Fruit fly (Drosophila melanogaster): ENCODE results near the gene CG15042.
A peak's percentile ranks its signal among the peaks of the same experiment; 100 is the strongest.

Gene CG15042

dm6 chrX:18479307-18480134, 48.5 kb downstream of the CG15042 start, which contains the start of gene CG32547 (continued):
- no peak for TF ChIP-seq Nf-YA (GFP tag; IDR thresholded peaks at IDR 0.05)
- no peak for TF ChIP-seq Antp (GFP tag; optimal IDR thresholded peaks at IDR 0.05)
- TF ChIP-seq row (GFP tag; IDR thresholded peaks at IDR 0.05): peak; percentile 77
- peak; percentile 33; the same call in 1 of the 2 replicates for TF ChIP-seq unc-4 (GFP tag; IDR thresholded peaks at IDR 0.05; ENCODE audit: partially characterized antibody)
- TF ChIP-seq CG7928 (GFP tag; optimal IDR thresholded peaks at IDR 0.05): peak; percentile 90
- no peak for TF ChIP-seq CG15011 (GFP tag; optimal IDR thresholded peaks at IDR 0.05)
- TF ChIP-seq CG9215 (GFP tag; IDR thresholded peaks at IDR 0.05): peak; percentile 92
- TF ChIP-seq Med (GFP tag): peak; percentile 58
- TF ChIP-seq Xbp1 (GFP tag; optimal IDR thresholded peaks at IDR 0.05): peak; percentile 18
- peak; percentile 28; the same call in 1 of the 2 replicates for TF ChIP-seq CG32532 (GFP tag; IDR thresholded peaks at IDR 0.05)
- TF ChIP-seq Dref (GFP tag; IDR thresholded peaks at IDR 0.05): peak; percentile 17; the same call in 1 of the 2 replicates
- TF ChIP-seq CG11504 (tag; optimal IDR thresholded peaks at IDR 0.05): peak; percentile 21
- TF ChIP-seq CG10959 (GFP tag; IDR thresholded peaks at IDR 0.05): 0 out of 2 replicates have a peak, but pooled peaks have one; percentile 10
- peak; percentile 30 for TF ChIP-seq CG15514 (GFP tag; optimal IDR thresholded peaks at IDR 0.05)
- TF ChIP-seq dmrt99B (tag; optimal IDR thresholded peaks at IDR 0.05): peak; percentile 26
- no peak for TF ChIP-seq Six4 (GFP tag; optimal IDR thresholded peaks at IDR 0.05)
- TF ChIP-seq knrl (GFP tag; IDR thresholded peaks at IDR 0.05; ENCODE audit: partially characterized antibody): no peak
- TF ChIP-seq CG18599 (GFP tag; optimal IDR thresholded peaks at IDR 0.05): peak; percentile 11
- peak; percentile 4 for TF ChIP-seq lbe (GFP tag; optimal IDR thresholded peaks at IDR 0.05)
- TF ChIP-seq Nf-YC (tag; optimal IDR thresholded peaks at IDR 0.05): peak; percentile 8
- peak; percentile 10 for TF ChIP-seq CG3281 (GFP tag; optimal IDR thresholded peaks at IDR 0.05)
- TF ChIP-seq Deaf1 (tag; optimal IDR thresholded peaks at IDR 0.05): peak; percentile 66
- peak; percentile 67 for TF ChIP-seq crol (GFP tag; IDR thresholded peaks at IDR 0.05)
- peak; percentile 36 for TF ChIP-seq scrt (GFP tag; optimal IDR thresholded peaks at IDR 0.05)
- no peak for TF ChIP-seq NK7.1 (GFP tag; optimal IDR thresholded peaks at IDR 0.05)
- no peak for TF ChIP-seq Sox100B (GFP tag; optimal IDR thresholded peaks at IDR 0.05)
- peak; percentile 7 for TF ChIP-seq Sox102F (GFP tag; optimal IDR thresholded peaks at IDR 0.05)
- TF ChIP-seq CG4707 (GFP tag; optimal IDR thresholded peaks at IDR 0.05): no peak
- peak; percentile 11 for TF ChIP-seq Jarid2 (GFP tag; optimal IDR thresholded peaks at IDR 0.05)
- 0 out of 2 replicates have a peak, but pooled peaks have one; percentile 9 for TF ChIP-seq Ptx1 (GFP tag; IDR thresholded peaks at IDR 0.05)
- TF ChIP-seq CG31224 (GFP tag; IDR thresholded peaks at IDR 0.05): no peak
- TF ChIP-seq CG1602 (GFP tag; optimal IDR thresholded peaks at IDR 0.05): no peak
- peak; percentile 19 for TF ChIP-seq CG12071 (GFP tag; optimal IDR thresholded peaks at IDR 0.05)
- no peak for TF ChIP-seq H2.0 (GFP tag; IDR thresholded peaks at IDR 0.05)
- TF ChIP-seq Bgb (GFP tag; IDR thresholded peaks at IDR 0.05; ENCODE audit: partially characterized antibody): 0 out of 2 replicates have a peak, but pooled peaks have one; percentile 17
- peak; percentile 3 for TF ChIP-seq nau (GFP tag; optimal IDR thresholded peaks at IDR 0.05)
- peak; percentile 40; the same call in 1 of the 2 replicates for TF ChIP-seq E2f2 (GFP tag; IDR thresholded peaks at IDR 0.05)
- TF ChIP-seq dpn (GFP tag; optimal IDR thresholded peaks at IDR 0.05): peak in 1 of 2 experiments; percentile 10
- peak; percentile 16; the same call in 1 of the 2 replicates for TF ChIP-seq CG31441 (GFP tag; IDR thresholded peaks at IDR 0.05)
- TF ChIP-seq CG12769 (tag; optimal IDR thresholded peaks at IDR 0.05): peak; percentile 29
- TF ChIP-seq Trl (optimal IDR thresholded peaks at IDR 0.05): no peak
- no peak for TF ChIP-seq Trl (GFP tag; optimal IDR thresholded peaks at IDR 0.05)
- no peak for TF ChIP-seq cwo (GFP tag; optimal IDR thresholded peaks at IDR 0.05)
- peak; percentile 51; the same call in 2 of the 3 replicates for TF ChIP-seq CG34224 (GFP tag; IDR thresholded peaks at IDR 0.05; ENCODE audit: partially characterized antibody)
- TF ChIP-seq CG7839 (tag; optimal IDR thresholded peaks at IDR 0.05): peak; percentile 21
- peak; percentile 5 for TF ChIP-seq Blimp-1 (GFP tag; optimal IDR thresholded peaks at IDR 0.05)
- peak; percentile 34 for TF ChIP-seq gem (tag; optimal IDR thresholded peaks at IDR 0.05)
- TF ChIP-seq sens (GFP tag): peak; percentile 73
